Worm (Caenorhabditis elegans) whole organism, L3 larva: ENCODE results near the gene K04C2.8.

Source experiments
- ZK546.5 ChIP-seq: sonication (generic microtip); optimal IDR thresholded peaks from 2 replicates; lab custom pipeline; 2017; ENCODE audit warnings: missing biosample characterization, missing genetic modification characterization
- aly-2 ChIP-seq: fragments of 150-350 bp; optimal IDR thresholded peaks from 2 replicates; lab custom pipeline; 2014; ENCODE audit warnings: missing biosample characterization, missing genetic modification characterization
- ama-1 ChIP-seq: fragments of 150-350 bp; optimal IDR thresholded peaks from 2 replicates; lab custom pipeline; 2018
- ceh-28 ChIP-seq: fragments of 150-350 bp; optimal IDR thresholded peaks from 2 replicates; lab custom pipeline; 2014; ENCODE audit warnings: missing biosample characterization, missing genetic modification reagents, missing genetic modification characterization
- ceh-82 ChIP-seq: fragments of 150-350 bp; optimal IDR thresholded peaks from 2 replicates; lab custom pipeline; 2014; ENCODE audit warnings: missing biosample characterization, missing genetic modification characterization
- ceh-9 ChIP-seq: sonication (generic microtip); optimal IDR thresholded peaks from 2 replicates; lab custom pipeline; 2018; ENCODE audit warnings: missing biosample characterization, missing genetic modification characterization
- daf-12 ChIP-seq: fragments of 150-350 bp; optimal IDR thresholded peaks from 2 replicates; lab custom pipeline; 2014; ENCODE audit warnings: missing biosample characterization, missing genetic modification reagents, missing genetic modification characterization
- egl-27 ChIP-seq: sonication (generic microtip); optimal IDR thresholded peaks from 4 replicates; lab custom pipeline; 2017; ENCODE audit warnings: missing biosample characterization, missing genetic modification reagents, missing genetic modification characterization
- egl-5 ChIP-seq: fragments of 150-350 bp; optimal IDR thresholded peaks from 2 replicates; lab custom pipeline; 2017; ENCODE audit warnings: missing biosample characterization, missing genetic modification reagents, missing genetic modification characterization, inconsistent platforms
- elt-2 ChIP-seq: sonication (generic microtip); optimal IDR thresholded peaks from 2 replicates; lab custom pipeline; 2016; ENCODE audit warnings: missing genetic modification reagents, mild to moderate bottlenecking, missing genetic modification characterization, missing compliant biosample characterization
- elt-3 ChIP-seq, 3 experiments: fragments of 150-350 bp in 1 of 3; sonication (generic microtip) in 2 of 3; optimal IDR thresholded peaks; 2 replicates in 2 of 3; 4 replicates in 1 of 3; lab custom pipeline; 2014 to 2017; ENCODE audit warnings: missing biosample characterization in 3 of 3, missing genetic modification characterization in 3 of 3
- eor-1 ChIP-seq, 2 experiments: fragments of 150-350 bp; optimal IDR thresholded peaks; 2 replicates each; lab custom pipeline; 2014 to 2018; ENCODE audit warnings: missing biosample characterization in 2 of 2, missing genetic modification characterization in 2 of 2
- fos-1 ChIP-seq: fragments of 150-350 bp; optimal IDR thresholded peaks from 2 replicates; lab custom pipeline; 2014; ENCODE audit warnings: missing biosample characterization, missing genetic modification characterization
- hmg-11 ChIP-seq: sonication (generic microtip); optimal IDR thresholded peaks from 2 replicates; lab custom pipeline; 2016; ENCODE audit warnings: missing genetic modification characterization, missing compliant biosample characterization
- jun-1 ChIP-seq: fragments of 150-350 bp; optimal IDR thresholded peaks from 2 replicates; lab custom pipeline; 2014; ENCODE audit warnings: missing biosample characterization, missing genetic modification reagents, missing genetic modification characterization
- lin-15B ChIP-seq: fragments of 150-350 bp; optimal IDR thresholded peaks from 2 replicates; lab custom pipeline; 2014; ENCODE audit warnings: missing biosample characterization, missing genetic modification characterization
- lin-39 ChIP-seq: fragments of 150-350 bp; optimal IDR thresholded peaks from 2 replicates; lab custom pipeline; 2018; ENCODE audit warnings: missing biosample characterization, missing genetic modification reagents, missing genetic modification characterization
- lsy-12 ChIP-seq: sonication (generic microtip); optimal IDR thresholded peaks from 2 replicates; lab custom pipeline; 2016; ENCODE audit warnings: mild to moderate bottlenecking, missing genetic modification characterization, missing compliant biosample characterization
- mdl-1 ChIP-seq: fragments of 150-350 bp; optimal IDR thresholded peaks from 2 replicates; lab custom pipeline; 2014; ENCODE audit warnings: missing biosample characterization, missing genetic modification characterization
- mml-1 ChIP-seq: fragments of 150-350 bp; sonication (generic microtip); optimal IDR thresholded peaks from 3 replicates; lab custom pipeline; 2014; ENCODE audit warnings: missing biosample characterization, missing genetic modification characterization
- nfya-1 ChIP-seq: sonication (generic microtip); optimal IDR thresholded peaks from 2 replicates; lab custom pipeline; 2017; ENCODE audit warnings: missing genetic modification characterization, mild to moderate bottlenecking, missing compliant biosample characterization, antibody characterized with exemption, moderate library complexity; ENCODE audit not compliant: insufficient read depth
- nhr-11 ChIP-seq: fragments of 150-350 bp; optimal IDR thresholded peaks from 2 replicates; lab custom pipeline; 2014; ENCODE audit warnings: missing biosample characterization, missing genetic modification characterization
- nhr-12 ChIP-seq: fragments of 150-350 bp; optimal IDR thresholded peaks from 2 replicates; lab custom pipeline; 2014; ENCODE audit warnings: missing biosample characterization, missing genetic modification characterization
- nhr-23 ChIP-seq: fragments of 150-350 bp; optimal IDR thresholded peaks from 2 replicates; lab custom pipeline; 2014; ENCODE audit warnings: missing biosample characterization, missing genetic modification reagents, missing genetic modification characterization
- nhr-237 ChIP-seq: fragments of 150-350 bp; optimal IDR thresholded peaks from 2 replicates; lab custom pipeline; 2014; ENCODE audit warnings: missing biosample characterization, missing genetic modification characterization
- nhr-25 ChIP-seq: sonication (generic microtip); optimal IDR thresholded peaks from 2 replicates; lab custom pipeline; 2017; ENCODE audit warnings: missing biosample characterization, missing genetic modification characterization
- nhr-28 ChIP-seq: fragments of 150-350 bp; optimal IDR thresholded peaks from 2 replicates; lab custom pipeline; 2014; ENCODE audit warnings: missing biosample characterization, missing genetic modification characterization
- nhr-43 ChIP-seq: sonication (generic microtip); optimal IDR thresholded peaks from 2 replicates; lab custom pipeline; 2016; ENCODE audit warnings: mild to moderate bottlenecking, missing genetic modification characterization, missing compliant biosample characterization; ENCODE audit not compliant: poor library complexity, severe bottlenecking
- nhr-67 ChIP-seq: fragments of 150-350 bp; optimal IDR thresholded peaks from 2 replicates; lab custom pipeline; 2014; ENCODE audit warnings: missing biosample characterization, missing genetic modification characterization
- nhr-77 ChIP-seq: fragments of 150-350 bp; optimal IDR thresholded peaks from 2 replicates; lab custom pipeline; 2014; ENCODE audit warnings: missing biosample characterization, missing genetic modification characterization
- pha-4 ChIP-seq: fragments of 150-350 bp; optimal IDR thresholded peaks from 2 replicates; lab custom pipeline; 2014; ENCODE audit warnings: missing biosample characterization, missing genetic modification reagents, missing genetic modification characterization
- pqm-1 ChIP-seq: fragments of 150-350 bp; optimal IDR thresholded peaks from 2 replicates; lab custom pipeline; 2017; ENCODE audit warnings: missing biosample characterization, missing genetic modification characterization, inconsistent platforms
- sea-2 ChIP-seq: fragments of 150-350 bp; sonication (generic microtip); optimal IDR thresholded peaks from 4 replicates; lab custom pipeline; 2014; ENCODE audit warnings: missing biosample characterization, missing genetic modification reagents, missing genetic modification characterization
- skn-1 ChIP-seq: fragments of 150-350 bp; optimal IDR thresholded peaks from 2 replicates; lab custom pipeline; 2014; ENCODE audit warnings: missing biosample characterization, missing genetic modification characterization
- tbx-2 ChIP-seq: sonication (generic microtip); optimal IDR thresholded peaks from 2 replicates; lab custom pipeline; 2016; ENCODE audit warnings: mild to moderate bottlenecking, missing genetic modification characterization, missing compliant biosample characterization
- unc-39 ChIP-seq: sonication (generic microtip); optimal IDR thresholded peaks from 4 replicates; lab custom pipeline; 2017; ENCODE audit warnings: missing biosample characterization, missing genetic modification characterization
- unc-62 ChIP-seq: fragments of 150-350 bp; sonication (generic microtip); optimal IDR thresholded peaks from 4 replicates; lab custom pipeline; 2014; ENCODE audit warnings: missing biosample characterization, missing genetic modification reagents, missing genetic modification characterization
- zag-1 ChIP-seq: fragments of 150-350 bp; optimal IDR thresholded peaks from 2 replicates; lab custom pipeline; 2014; ENCODE audit warnings: missing biosample characterization, missing genetic modification characterization
- ztf-11 ChIP-seq: fragments of 150-350 bp; optimal IDR thresholded peaks from 2 replicates; lab custom pipeline; 2014; ENCODE audit warnings: missing biosample characterization, missing genetic modification characterization
- ztf-4 ChIP-seq: fragments of 150-350 bp; optimal IDR thresholded peaks from 2 replicates; lab custom pipeline; 2014; ENCODE audit warnings: missing biosample characterization, missing genetic modification characterization

The K04C2.8 gene

ce11 chrIII:6888497-6888896 lies 18.4 kb downstream of the K04C2.8 start:
- TF ChIP-seq tbx-2 (tag; lab: Kevin White, UChicago), result peak; percentile 28
- no peak for TF ChIP-seq ceh-28
- TF ChIP-seq nhr-11 (tag; lab: Kevin White, UChicago), result no peak
- no peak for TF ChIP-seq ztf-4
- TF ChIP-seq elt-3 (tag; optimal IDR thresholded peaks at IDR 0.05; lab: Kevin White, UChicago), result no peak
- TF ChIP-seq elt-2 (tag; lab: Kevin White, UChicago), result peak; percentile 4
- TF ChIP-seq fos-1 (tag; lab: Kevin White, UChicago), result no peak
- peak; percentile 46 for TF ChIP-seq pha-4
- TF ChIP-seq nhr-43 (tag; lab: Kevin White, UChicago), result peak; percentile 75
- peak; percentile 37 for TF ChIP-seq hmg-11 (tag; lab: Kevin White, UChicago)
- peak; percentile 39 for TF ChIP-seq nfya-1
- TF ChIP-seq unc-62, result no peak
- TF ChIP-seq nhr-237 (tag; lab: Kevin White, UChicago), result no peak
- TF ChIP-seq nhr-25 (tag; lab: Kevin White, UChicago), result peak; percentile 69
- no peak for TF ChIP-seq eor-1 (tag; optimal IDR thresholded peaks at IDR 0.05; lab: Kevin White, UChicago)
- peak; percentile 66 for TF ChIP-seq lsy-12 (tag; lab: Kevin White, UChicago)
- TF ChIP-seq nhr-23 (tag; lab: Kevin White, UChicago), result peak; percentile 29
- TF ChIP-seq ceh-82 (tag; lab: Kevin White, UChicago), result no peak
- TF ChIP-seq mdl-1, result no peak
- no peak for TF ChIP-seq lin-15B (tag; lab: Kevin White, UChicago)
- TF ChIP-seq pqm-1 (tag; lab: Kevin White, UChicago), result peak; percentile 4

- TF ChIP-seq elt-2 (tag; lab: Kevin White, UChicago) (no peak), ceh-28 (no peak), daf-12 (no peak), nhr-23 (tag; lab: Kevin White, UChicago) (peak; percentile 11), nfya-1 (peak; percentile 18), pha-4 (peak; percentile 35), mml-1 (tag; lab: Kevin White, UChicago) (no peak), pqm-1 (tag; lab: Kevin White, UChicago) (no peak), hmg-11 (tag; lab: Kevin White, UChicago) (peak; percentile 21), nhr-25 (tag; lab: Kevin White, UChicago) (no peak), sea-2 (GFP tag; lab: Kevin White, UChicago) (no peak), nhr-11 (tag; lab: Kevin White, UChicago) (no peak)
Measured at ce11 chrIII:6888999-6889824, 19.1 kb downstream of the K04C2.8 start, which contains the start of the genes brd-1 and K04C2.2. Gene brd-1 (minus strand): TSS chrIII:6889504. Gene K04C2.2 (plus strand): TSS chrIII:6889774.

ce11 chrIII:6891560-6891959 lies 21.5 kb downstream of the K04C2.8 start, which contains the start of gene K04C2.5:
Gene K04C2.5 (minus strand): TSS chrIII:6891660.
- TF ChIP-seq egl-5 (tag; lab: Kevin White, UChicago) (no peak), nhr-67 (tag; lab: Kevin White, UChicago) (no peak), daf-12 (no peak), elt-2 (tag; lab: Kevin White, UChicago) (no peak), zag-1 (tag; lab: Kevin White, UChicago) (no peak), egl-27 (tag; lab: Kevin White, UChicago) (no peak), jun-1 (no peak), ztf-11 (tag; lab: Kevin White, UChicago) (no peak), nfya-1 (no peak)

ce11 chrIII:6895166-6895565 lies 25.1 kb downstream of the K04C2.8 start:
- TF ChIP-seq pqm-1 (tag; lab: Kevin White, UChicago) (peak; percentile 79), pha-4 (no peak), nfya-1 (peak; percentile 71), egl-5 (tag; lab: Kevin White, UChicago) (no peak), ceh-28 (peak; percentile 53), nhr-12 (tag; lab: Kevin White, UChicago) (no peak), lsy-12 (tag; lab: Kevin White, UChicago) (no peak), nhr-237 (tag; lab: Kevin White, UChicago) (no peak), unc-39 (tag; lab: Kevin White, UChicago) (no peak), nhr-28 (tag; lab: Kevin White, UChicago) (no peak), elt-3 (tag; optimal IDR thresholded peaks at IDR 0.05; lab: Kevin White, UChicago) (peak; percentile 41 to 84 (median 77)), hmg-11 (tag; lab: Kevin White, UChicago) (no peak), skn-1 (tag; lab: Kevin White, UChicago) (no peak), eor-1 (tag; optimal IDR thresholded peaks at IDR 0.05; lab: Kevin White, UChicago) (no peak), mdl-1 (no peak), ama-1 (lab: Kevin White, UChicago) (peak; percentile 31), nhr-67 (tag; lab: Kevin White, UChicago) (no peak), elt-2 (tag; lab: Kevin White, UChicago) (peak; percentile 83), nhr-11 (tag; lab: Kevin White, UChicago) (no peak), daf-12 (no peak), lin-39 (tag; lab: Kevin White, UChicago) (no peak), nhr-25 (tag; lab: Kevin White, UChicago) (peak; percentile 13), ztf-11 (tag; lab: Kevin White, UChicago) (no peak), mml-1 (tag; lab: Kevin White, UChicago) (peak; percentile 28), nhr-23 (tag; lab: Kevin White, UChicago) (peak; percentile 84), zag-1 (tag; lab: Kevin White, UChicago) (no peak), unc-62 (peak; percentile 19), ceh-9 (no peak), aly-2 (tag; lab: Kevin White, UChicago) (no peak), nhr-77 (no peak), lin-15B (tag; lab: Kevin White, UChicago) (peak; percentile 30), ZK546.5 (tag; lab: Kevin White, UChicago) (no peak)
